Worm (Caenorhabditis elegans) whole organism, L1 larva: ENCODE measurements around the gene F23H11.2.

ENCODE experiments used
- Y116A8C.19 ChIP-seq: sonication (generic microtip); optimal IDR thresholded peaks from 2 replicates; lab custom pipeline; 2016; ENCODE audit warnings: missing compliant biosample characterization, missing genetic modification characterization, borderline replicate concordance
- aly-2 ChIP-seq: fragments of 150-350 bp; optimal IDR thresholded peaks from 2 replicates; lab custom pipeline; 2014; ENCODE audit warnings: missing biosample characterization, missing genetic modification characterization
- ceh-63 ChIP-seq: fragments of 200-800 bp; sonication (Bioruptor generic); optimal IDR thresholded peaks from 2 replicates; lab custom pipeline; 2018; ENCODE audit warnings: mild to moderate bottlenecking, missing genetic modification characterization, missing compliant biosample characterization
- ceh-8 ChIP-seq: fragments of 200-800 bp; sonication (Bioruptor generic); optimal IDR thresholded peaks from 2 replicates; lab custom pipeline; 2018; ENCODE audit warnings: mild to moderate bottlenecking, missing genetic modification characterization, moderate library complexity, missing compliant biosample characterization
- ceh-82 ChIP-seq, 3 experiments: fragments of 150-350 bp in 1 of 3; sonication (generic microtip) in 2 of 3; optimal IDR thresholded peaks; 2 replicates each; lab custom pipeline; 2014 to 2017; ENCODE audit warnings: missing biosample characterization in 3 of 3, missing genetic modification characterization in 3 of 3
- ceh-88 ChIP-seq: fragments of 200-800 bp; sonication (Bioruptor generic); IDR thresholded peaks from 2 replicates; pipeline ENCODE4 v1.3.6; 2022; ENCODE audit warnings: missing genetic modification characterization, missing compliant biosample characterization
- dpl-1 ChIP-seq, 3 experiments: fragments of 150-350 bp in 2 of 3; sonication (generic microtip) in 1 of 3; optimal IDR thresholded peaks; 2 replicates each; lab custom pipeline; 2014 to 2017; ENCODE audit warnings: missing biosample characterization in 3 of 3, missing genetic modification characterization in 3 of 3, missing genetic modification reagents in 3 of 3
- efl-1 ChIP-seq, 4 experiments: fragments of 150-350 bp; optimal IDR thresholded peaks in 3 of 4; peaks in 1 of 4; 1 replicate in 1 of 4; 2 replicates in 3 of 4; lab custom pipeline; 2014; ENCODE audit warnings: missing biosample characterization in 2 of 4, missing genetic modification characterization in 2 of 4, missing genetic modification reagents in 2 of 4
- efl-3 ChIP-seq: fragments of 200-800 bp; sonication (Bioruptor generic); optimal IDR thresholded peaks from 2 replicates; lab custom pipeline; 2018; ENCODE audit warnings: mild to moderate bottlenecking, missing genetic modification characterization, missing compliant biosample characterization
- elt-2 ChIP-seq: sonication (generic microtip); optimal IDR thresholded peaks from 2 replicates; lab custom pipeline; 2016; ENCODE audit warnings: missing genetic modification characterization, mild to moderate bottlenecking, inconsistent platforms, missing compliant biosample characterization, missing genetic modification reagents
- ets-5 ChIP-seq: fragments of 200-800 bp; sonication (Bioruptor generic); IDR thresholded peaks from 2 replicates; pipeline ENCODE4 v1.3.6; 2022; ENCODE audit warnings: missing genetic modification characterization, missing compliant biosample characterization
- grh-1 ChIP-seq: fragments of 200-800 bp; sonication (Bioruptor generic); IDR thresholded peaks from 2 replicates; pipeline ENCODE4 v1.3.6; 2022; ENCODE audit warnings: missing genetic modification reagents, missing genetic modification characterization, missing compliant biosample characterization
- irx-1 ChIP-seq: sonication (generic microtip); optimal IDR thresholded peaks from 2 replicates; lab custom pipeline; 2016; ENCODE audit warnings: missing genetic modification characterization, missing compliant biosample characterization
- jun-1 ChIP-seq: fragments of 150-350 bp; optimal IDR thresholded peaks from 2 replicates; lab custom pipeline; 2014; ENCODE audit warnings: missing biosample characterization, missing genetic modification reagents, missing genetic modification characterization
- lin-13 ChIP-seq: fragments of 150-350 bp; optimal IDR thresholded peaks from 2 replicates; lab custom pipeline; 2014; ENCODE audit warnings: missing biosample characterization, missing genetic modification reagents, missing genetic modification characterization
- lin-15B ChIP-seq: fragments of 150-350 bp; sonication (generic microtip); optimal IDR thresholded peaks from 3 replicates; lab custom pipeline; 2014; ENCODE audit warnings: missing biosample characterization, missing genetic modification characterization
- lin-35 ChIP-seq, 2 experiments: fragments of 150-350 bp; optimal IDR thresholded peaks; 2 replicates each; lab custom pipeline; 2014; ENCODE audit warnings: missing biosample characterization in 2 of 2, missing genetic modification characterization in 2 of 2, missing genetic modification reagents in 2 of 2
- lir-3 ChIP-seq: sonication (generic microtip); optimal IDR thresholded peaks from 2 replicates; lab custom pipeline; 2016; ENCODE audit warnings: mild to moderate bottlenecking, missing genetic modification characterization, moderate library complexity, missing compliant biosample characterization; ENCODE audit not compliant: poor library complexity
- lsy-2 ChIP-seq, 2 experiments: fragments of 150-350 bp; optimal IDR thresholded peaks; 2 replicates each; lab custom pipeline; 2014; ENCODE audit warnings: missing biosample characterization in 2 of 2, missing genetic modification characterization in 2 of 2
- mab-9 ChIP-seq: fragments of 200-800 bp; sonication (Bioruptor generic); IDR thresholded peaks from 2 replicates; pipeline ENCODE4 v1.3.6; 2022; ENCODE audit warnings: missing genetic modification reagents, missing genetic modification characterization, missing compliant biosample characterization
- mef-2 ChIP-seq: fragments of 150-350 bp; optimal IDR thresholded peaks from 2 replicates; lab custom pipeline; 2014; ENCODE audit warnings: missing biosample characterization, missing genetic modification characterization
- mep-1 ChIP-seq: fragments of 150-350 bp; optimal IDR thresholded peaks from 2 replicates; lab custom pipeline; 2014; ENCODE audit warnings: missing biosample characterization, missing genetic modification characterization
- nhr-19 ChIP-seq: fragments of 200-800 bp; sonication (Bioruptor generic); conservative IDR thresholded peaks from 2 replicates; pipeline ENCODE4 v1.3.6; 2022; ENCODE audit warnings: missing genetic modification characterization, missing compliant biosample characterization
- nhr-20 ChIP-seq: sonication (generic microtip); optimal IDR thresholded peaks from 2 replicates; lab custom pipeline; 2016; ENCODE audit warnings: mild to moderate bottlenecking, missing genetic modification characterization, missing compliant biosample characterization
- nhr-76 ChIP-seq: sonication (generic microtip); optimal IDR thresholded peaks from 2 replicates; lab custom pipeline; 2017; ENCODE audit warnings: missing biosample characterization, missing genetic modification characterization
- nhr-84 ChIP-seq: sonication (generic microtip); optimal IDR thresholded peaks from 2 replicates; lab custom pipeline; 2017; ENCODE audit warnings: missing biosample characterization, missing genetic modification characterization
- nhr-85 ChIP-seq: sonication (generic microtip); peaks from one replicate; lab custom pipeline; 2016; ENCODE audit warnings: missing genetic modification characterization, inconsistent platforms, missing compliant biosample characterization
- pqm-1 ChIP-seq: sonication (generic microtip); optimal IDR thresholded peaks from 3 replicates; lab custom pipeline; 2017; ENCODE audit warnings: missing biosample characterization, missing genetic modification characterization
- snu-23 ChIP-seq: sonication (generic microtip); optimal IDR thresholded peaks from 2 replicates; lab custom pipeline; 2016; ENCODE audit warnings: missing genetic modification characterization, missing compliant biosample characterization
- sptf-1 ChIP-seq: fragments of 150-350 bp; optimal IDR thresholded peaks from 2 replicates; lab custom pipeline; 2014; ENCODE audit warnings: missing biosample characterization, missing genetic modification characterization
- tbx-2 ChIP-seq: sonication (generic microtip); optimal IDR thresholded peaks from 2 replicates; lab custom pipeline; 2016; ENCODE audit warnings: missing genetic modification characterization, missing compliant biosample characterization
- tlp-1 ChIP-seq: fragments of 150-350 bp; optimal IDR thresholded peaks from 2 replicates; lab custom pipeline; 2014; ENCODE audit warnings: missing biosample characterization, missing genetic modification characterization
- unc-130 ChIP-seq: fragments of 150-350 bp; optimal IDR thresholded peaks from 2 replicates; lab custom pipeline; 2017; ENCODE audit warnings: missing biosample characterization, missing genetic modification characterization, inconsistent platforms
- unc-30 ChIP-seq: sonication (generic microtip); optimal IDR thresholded peaks from 2 replicates; lab custom pipeline; 2017; ENCODE audit warnings: missing biosample characterization, missing genetic modification characterization
- vab-15 ChIP-seq: sonication (generic microtip); optimal IDR thresholded peaks from 2 replicates; lab custom pipeline; 2017; ENCODE audit warnings: missing genotype, mild to moderate bottlenecking, missing genetic modification characterization, missing compliant biosample characterization

F23H11.2 gene

DNA sequence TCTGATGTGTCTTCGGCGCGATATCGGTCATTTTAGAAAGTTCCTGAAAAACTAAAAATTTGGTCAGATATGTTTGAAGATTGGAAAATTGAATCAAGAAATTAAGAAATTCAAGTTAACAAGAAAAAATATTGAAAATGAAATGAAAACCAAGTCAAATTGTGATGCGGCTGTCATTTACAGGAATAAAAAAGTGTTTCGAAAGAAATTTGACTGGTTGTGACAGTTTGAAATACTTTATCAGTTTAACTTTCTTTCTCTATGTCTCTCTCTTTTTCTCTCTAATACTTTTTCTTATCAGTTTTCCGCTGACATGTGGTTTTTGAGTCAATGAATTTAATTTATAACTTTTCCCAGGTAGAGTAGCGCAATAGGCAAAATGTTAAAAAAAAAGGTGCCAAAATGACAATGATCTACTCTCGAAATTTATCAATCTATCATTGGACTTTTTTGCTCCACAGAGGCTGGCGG lies 40.5 kb downstream of the F23H11.2 start, which contains the start of gene fbxa-55:
Gene fbxa-55, minus strand, starts transcription at position 51 of the 471 bp plus-strand sequence.
- peak; percentile 55 for TF ChIP-seq elt-2 (tag; lab: Kevin White, UChicago)
- no peak for TF ChIP-seq ceh-82 (tag; optimal IDR thresholded peaks at IDR 0.05; lab: Kevin White, UChicago)
- TF ChIP-seq lsy-2 (tag; optimal IDR thresholded peaks at IDR 0.05; lab: Kevin White, UChicago): no peak
- TF ChIP-seq, all 84 proteins: peak for 1

DNA sequence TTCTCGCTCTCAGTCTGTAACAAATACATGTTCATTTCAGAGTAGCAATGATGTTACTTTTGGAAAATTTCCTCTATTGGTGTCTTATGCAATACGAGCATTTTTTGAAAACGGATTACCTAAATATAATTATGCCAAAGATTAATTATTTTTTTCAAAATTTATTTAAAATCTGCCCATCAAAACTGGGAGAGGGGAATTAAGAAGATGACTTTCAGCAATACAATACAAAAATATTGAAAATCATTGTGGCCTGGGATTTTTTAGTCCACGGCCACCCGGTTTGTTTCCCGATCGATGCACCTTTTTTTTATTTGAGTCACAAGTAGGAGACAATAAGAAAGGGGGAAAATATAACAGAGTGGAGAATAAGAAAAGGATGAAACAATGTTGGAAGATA lies 42.4 kb downstream of the F23H11.2 start, which contains the start of gene fbxa-56:
Gene fbxa-56, minus strand, starts transcription at position 101 of the 400 bp plus-strand sequence.
- TF ChIP-seq unc-130 (tag; lab: Kevin White, UChicago) (no peak), efl-1 (optimal IDR thresholded peaks at IDR 0.05; lab: Kevin White, UChicago) (no peak), efl-1 (GFP tag; optimal IDR thresholded peaks at IDR 0.05 in 1 of 2; lab: Kevin White, UChicago) (peak in 1 of 2 experiments; percentile 32)

DNA sequence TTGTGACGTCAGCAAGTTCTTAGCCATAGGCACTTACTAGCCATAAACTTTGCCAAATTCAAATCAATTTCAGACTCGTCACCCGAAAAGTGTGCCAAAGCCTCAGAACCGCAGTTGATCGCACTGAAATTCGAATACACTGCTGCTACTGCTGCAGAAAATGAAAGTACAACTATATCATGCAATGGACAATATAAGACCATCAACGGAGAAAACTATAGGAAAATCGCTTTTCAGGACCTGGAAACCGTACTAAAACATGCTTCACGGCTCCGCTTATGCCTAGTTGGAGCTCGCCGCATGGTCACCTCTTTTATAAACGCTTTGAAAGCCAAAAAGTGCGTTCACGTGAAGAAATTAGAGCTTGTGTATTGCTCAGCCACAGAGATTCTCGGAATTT lies 43.0 kb downstream of the F23H11.2 start, which contains the start of gene fbxa-22:
Gene fbxa-22, plus strand, starts transcription at position 301 of the 400 bp plus-strand sequence.
- no peak for TF ChIP-seq tlp-1 (tag; lab: Kevin White, UChicago)
- TF ChIP-seq lin-35 (GFP tag; optimal IDR thresholded peaks at IDR 0.05; lab: Kevin White, UChicago): no peak
- TF ChIP-seq ets-5 (GFP tag; lab: Robert Waterston, UW): no peak
- no peak for TF ChIP-seq nhr-85 (tag; lab: Kevin White, UChicago)
- TF ChIP-seq lin-13 (GFP tag; lab: Kevin White, UChicago): no peak
- TF ChIP-seq efl-3 (GFP tag; lab: Kevin White, UChicago): no peak
- TF ChIP-seq vab-15 (tag; lab: Kevin White, UChicago): no peak
- TF ChIP-seq unc-30 (tag; lab: Kevin White, UChicago): no peak
- no peak for TF ChIP-seq ceh-8 (GFP tag; lab: Kevin White, UChicago)
- TF ChIP-seq nhr-20 (tag; lab: Kevin White, UChicago): no peak
- no peak for TF ChIP-seq lir-3 (tag; lab: Kevin White, UChicago)
- TF ChIP-seq mef-2 (tag; lab: Kevin White, UChicago): no peak
- TF ChIP-seq irx-1: no peak
- TF ChIP-seq grh-1: no peak
- no peak for TF ChIP-seq Y116A8C.19 (tag; lab: Kevin White, UChicago)
- no peak for TF ChIP-seq pqm-1 (tag; lab: Kevin White, UChicago)
- no peak for TF ChIP-seq snu-23 (GFP tag; lab: Kevin White, UChicago)

DNA sequence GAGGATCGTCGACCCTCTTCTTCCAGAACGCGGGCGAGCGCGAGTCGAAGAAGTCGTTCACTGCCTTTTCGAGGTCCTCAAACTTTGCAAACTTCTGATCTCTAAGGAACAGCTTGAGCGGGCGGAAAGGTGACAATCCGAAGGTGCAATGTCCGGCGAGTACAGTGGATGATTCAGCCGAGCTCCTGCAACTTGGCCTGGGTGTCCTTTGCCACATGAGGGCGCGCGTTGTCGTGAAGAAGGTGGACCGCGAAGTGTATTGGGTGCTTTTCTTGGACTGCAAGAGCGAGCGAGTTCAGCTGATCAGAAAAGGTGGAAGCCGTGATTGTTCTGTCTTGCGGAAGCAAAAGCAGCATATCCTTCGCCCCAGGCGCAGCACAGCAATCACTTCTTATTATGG lies 46.4 kb downstream of the F23H11.2 start:
- TF ChIP-seq ceh-88 (GFP tag; lab: Robert Waterston, UW) (no peak), mab-9 (no peak), sptf-1 (no peak), ceh-63 (GFP tag; lab: Kevin White, UChicago) (no peak), jun-1 (no peak), mep-1 (no peak), nhr-19 (no peak)

DNA sequence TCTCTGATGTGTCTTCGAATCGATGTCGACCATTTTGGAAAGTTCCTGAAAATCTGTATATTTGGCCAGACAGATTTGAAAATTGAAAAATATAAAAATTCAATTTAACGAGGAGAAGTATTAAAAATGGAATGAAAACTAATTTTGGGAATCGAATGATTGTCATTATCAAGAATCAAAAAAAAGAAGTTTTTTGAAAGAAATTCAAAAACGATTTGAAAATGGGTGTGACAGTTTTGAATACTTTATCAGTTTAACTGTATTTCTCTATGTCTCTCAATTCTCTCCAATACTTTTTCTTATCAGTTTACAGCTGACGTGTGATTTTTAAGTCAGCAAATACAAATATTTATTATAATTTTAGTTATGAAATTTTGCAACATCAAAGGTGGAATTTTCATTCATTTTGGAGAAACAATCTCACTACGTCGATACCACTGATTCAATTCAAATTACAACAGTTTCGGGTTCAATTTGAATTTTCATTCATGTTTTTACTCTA lies 47.9 kb downstream of the F23H11.2 start, which contains the start of gene fbxa-59:
Gene fbxa-59, minus strand, starts transcription at position 51 of the 502 bp plus-strand sequence.
- TF ChIP-seq lin-35 (GFP tag; optimal IDR thresholded peaks at IDR 0.05; lab: Kevin White, UChicago) (no peak), nhr-84 (tag; lab: Kevin White, UChicago) (no peak), vab-15 (tag; lab: Kevin White, UChicago) (no peak), efl-1 (optimal IDR thresholded peaks at IDR 0.05; lab: Kevin White, UChicago) (no peak), efl-1 (GFP tag; optimal IDR thresholded peaks at IDR 0.05 in 1 of 2; lab: Kevin White, UChicago) (peak in 1 of 2 experiments; percentile 39), lin-15B (no peak), pqm-1 (tag; lab: Kevin White, UChicago) (no peak), tbx-2 (tag; lab: Kevin White, UChicago) (no peak), dpl-1 (GFP tag; optimal IDR thresholded peaks at IDR 0.05; lab: Kevin White, UChicago) (no peak), grh-1 (no peak), lin-13 (GFP tag; lab: Kevin White, UChicago) (no peak), aly-2 (no peak), ets-5 (GFP tag; lab: Robert Waterston, UW) (no peak), elt-2 (tag; lab: Kevin White, UChicago) (peak; percentile 61), unc-130 (tag; lab: Kevin White, UChicago) (no peak), nhr-76 (tag; lab: Kevin White, UChicago) (no peak)
